Worm (Caenorhabditis elegans) whole organism, midembryonic: Measurements from ENCODE around the gene skat-1.

ENCODE experiments used
- cog-1 ChIP-seq: sonication (generic microtip); optimal IDR thresholded peaks from 2 replicates; lab custom pipeline; 2016; ENCODE audit warnings: missing genetic modification characterization, missing compliant biosample characterization
- flt-1 ChIP-seq: fragments of 200-800 bp; sonication (Bioruptor generic); IDR thresholded peaks from 2 replicates; pipeline ENCODE4 v1.3.6; 2022; ENCODE audit warnings: missing genetic modification characterization, missing compliant biosample characterization
- med-1 ChIP-seq: sonication (generic microtip); optimal IDR thresholded peaks from 2 replicates; lab custom pipeline; 2017; ENCODE audit warnings: missing genetic modification characterization, mild to moderate bottlenecking, missing compliant biosample characterization, antibody characterized with exemption, missing genetic modification reagents; ENCODE audit not compliant: insufficient read depth
- ref-1 ChIP-seq: fragments of 200-800 bp; sonication (Bioruptor generic); conservative IDR thresholded peaks from 2 replicates; pipeline ENCODE4 v1.3.6; 2022; ENCODE audit warnings: missing genetic modification reagents, missing genetic modification characterization, missing compliant biosample characterization
- tab-1 ChIP-seq: fragments of 200-800 bp; sonication (Bioruptor generic); IDR thresholded peaks from 2 replicates; pipeline ENCODE4 v1.3.6; 2022; ENCODE audit warnings: missing genetic modification characterization, missing compliant biosample characterization
- ztf-23 ChIP-seq: fragments of 200-800 bp; sonication (Bioruptor generic); IDR thresholded peaks from 2 replicates; pipeline ENCODE4 v1.3.6; 2022; ENCODE audit warnings: missing genetic modification reagents, missing genetic modification characterization, missing compliant biosample characterization
- ztf-29 ChIP-seq: fragments of 200-800 bp; sonication (Bioruptor generic); IDR thresholded peaks from 2 replicates; pipeline ENCODE4 v1.3.6; 2022; ENCODE audit warnings: missing genetic modification reagents, missing genetic modification characterization, missing compliant biosample characterization

DNA sequence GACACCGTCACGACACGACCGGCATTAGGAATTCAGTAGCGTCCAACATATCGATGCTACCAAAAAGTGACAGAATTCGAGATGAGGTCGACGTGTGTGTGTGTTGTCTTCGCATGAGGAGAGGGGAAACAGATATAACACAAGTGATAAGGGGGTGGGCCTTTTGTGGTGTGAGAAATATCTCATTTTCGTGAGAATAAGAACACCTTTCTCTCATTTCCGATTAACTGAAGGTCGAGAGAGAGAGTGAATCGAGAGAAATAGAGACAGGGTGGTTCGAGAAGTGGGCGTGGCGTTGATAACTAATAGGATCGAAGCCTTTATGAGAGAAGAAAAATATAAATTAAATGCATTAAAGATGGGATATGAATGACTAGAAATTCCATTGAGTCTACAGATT, 13.5 kb downstream of the skat-1 start:
- TF ChIP-seq cog-1 (no peak), ztf-29 (GFP tag; lab: Robert Waterston, UW) (no peak), med-1 (GFP tag; lab: Kevin White, UChicago) (no peak), tab-1 (GFP tag; lab: Robert Waterston, UW) (no peak), ztf-23 (GFP tag; lab: Robert Waterston, UW) (no peak), ref-1 (no peak), flt-1 (GFP tag; lab: Robert Waterston, UW) (no peak)
